Fruit fly (Drosophila melanogaster): ENCODE data around the gene CG43083.

DNA sequence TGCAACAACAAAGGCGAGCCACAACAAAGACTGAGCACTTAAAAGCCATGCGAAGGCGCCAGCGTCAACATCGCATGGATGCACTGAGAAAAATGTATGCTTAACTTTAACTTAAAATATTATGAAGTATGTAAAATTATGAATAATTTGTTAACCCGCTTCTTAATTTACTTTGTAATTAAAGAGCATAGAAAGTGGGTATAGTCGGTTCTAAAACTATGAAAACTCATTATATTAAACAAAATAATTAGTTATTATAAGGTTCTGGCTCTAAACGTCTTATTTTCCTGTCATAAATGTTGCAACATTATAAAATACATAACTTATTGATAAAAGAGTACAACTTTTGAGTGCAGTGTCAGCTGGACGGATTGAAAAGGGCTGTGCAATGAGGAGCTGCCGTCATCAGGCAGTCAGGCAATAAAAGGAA, 6.8 kb upstream of the CG43083 start:
- TF ChIP-seq CG4318 (GFP tag; optimal IDR thresholded peaks at IDR 0.05) (peak; percentile 14), CG10631 (GFP tag; optimal IDR thresholded peaks at IDR 0.05) (peak; percentile 49), ss (GFP tag; optimal IDR thresholded peaks at IDR 0.05) (peak in 1 of 2 experiments; percentile 51), CG8632 (GFP tag; optimal IDR thresholded peaks at IDR 0.05) (peak; percentile 44), Eip93F (GFP tag; optimal IDR thresholded peaks at IDR 0.05) (no peak), CG32006 (GFP tag; optimal IDR thresholded peaks at IDR 0.05) (peak; percentile 51), fd85E (GFP tag; optimal IDR thresholded peaks at IDR 0.05) (no peak)
